Fruit fly (Drosophila melanogaster): ENCODE results near the gene CG5194.

The CG5194 gene

dm6 chr3L:8974478-8975477 is 34.9 kb downstream of the CG5194 start, which contains the start of the genes pix and Srp68 (continued):
- TF ChIP-seq Dref (GFP tag; IDR thresholded peaks at IDR 0.05) (peak; percentile 61), CG4282 (GFP tag; optimal IDR thresholded peaks at IDR 0.05) (no peak), pnt (GFP tag; optimal IDR thresholded peaks at IDR 0.05) (no peak), MESR4 (GFP tag; optimal IDR thresholded peaks at IDR 0.05) (peak; percentile 93), CG5245 (GFP tag; optimal IDR thresholded peaks at IDR 0.05) (peak; percentile 18), Neu2 (GFP tag; optimal IDR thresholded peaks at IDR 0.05; ENCODE audit: borderline replicate concordance) (no peak), sd (tag; optimal IDR thresholded peaks at IDR 0.05) (no peak), zfh2 (GFP tag; optimal IDR thresholded peaks at IDR 0.05) (peak; percentile 55), CG8388 (GFP tag; optimal IDR thresholded peaks at IDR 0.05) (no peak), CG4404 (GFP tag; IDR thresholded peaks at IDR 0.05) (peak; percentile 64), dimm (GFP tag; IDR thresholded peaks at IDR 0.05) (no peak), CG7556 (GFP tag; optimal IDR thresholded peaks at IDR 0.05) (peak; percentile 45), jigr1 (GFP tag; IDR thresholded peaks at IDR 0.05) (no peak), Oaz (GFP tag; IDR thresholded peaks at IDR 0.05) (no peak), Atf-2 (GFP tag; optimal IDR thresholded peaks at IDR 0.05) (no peak), sr (GFP tag; IDR thresholded peaks at IDR 0.05) (no peak), CG3065 (GFP tag; optimal IDR thresholded peaks at IDR 0.05) (no peak), gcm2 (GFP tag; optimal IDR thresholded peaks at IDR 0.05) (no peak), CG10979 (tag; optimal IDR thresholded peaks at IDR 0.05) (peak; percentile 42), pros (GFP tag; optimal IDR thresholded peaks at IDR 0.05) (no peak), CG17385 (GFP tag; optimal IDR thresholded peaks at IDR 0.05) (peak; percentile 48), CG12769 (tag; optimal IDR thresholded peaks at IDR 0.05) (no peak), Mrtf (GFP tag; IDR thresholded peaks at IDR 0.05) (no peak), Adf1 (GFP tag; IDR thresholded peaks at IDR 0.05) (no peak), CG8089 (GFP tag; optimal IDR thresholded peaks at IDR 0.05) (peak; percentile 19), CG6689 (GFP tag; IDR thresholded peaks at IDR 0.05) (no peak), vnd (GFP tag; IDR thresholded peaks at IDR 0.05; ENCODE audit: partially characterized antibody) (peak; percentile 87), Nf-YC (tag; optimal IDR thresholded peaks at IDR 0.05) (peak; percentile 73), onecut (GFP tag; IDR thresholded peaks at IDR 0.05) (0 out of 2 replicates have a peak, but pooled peaks have one; percentile 17), CG9876 (GFP tag; optimal IDR thresholded peaks at IDR 0.05) (no peak), tin (GFP tag; optimal IDR thresholded peaks at IDR 0.05) (peak; percentile 57), CG34422 (GFP tag; IDR thresholded peaks at IDR 0.05) (no peak; the same call in 1 of the 3 replicates), CG11723 (GFP tag; optimal IDR thresholded peaks at IDR 0.05) (no peak), Hey (tag; optimal IDR thresholded peaks at IDR 0.05) (no peak), CG16813 (GFP tag; IDR thresholded peaks at IDR 0.05; ENCODE audit: partially characterized antibody) (peak; percentile 88), nmo (GFP tag; optimal IDR thresholded peaks at IDR 0.05) (peak; percentile 87), NK7.1 (GFP tag; optimal IDR thresholded peaks at IDR 0.05) (no peak), eve (GFP tag; optimal IDR thresholded peaks at IDR 0.05) (no peak), Camta (GFP tag; optimal IDR thresholded peaks at IDR 0.05) (no peak), cg (GFP tag; optimal IDR thresholded peaks at IDR 0.05) (no peak), CTCF (GFP tag; optimal IDR thresholded peaks at IDR 0.05) (no peak), da (GFP tag; optimal IDR thresholded peaks at IDR 0.05) (no peak), CG33557 (GFP tag; optimal IDR thresholded peaks at IDR 0.05) (peak; percentile 75), CG5953 (GFP tag; IDR thresholded peaks at IDR 0.05) (no peak), bigmax (GFP tag; optimal IDR thresholded peaks at IDR 0.05) (peak; percentile 97), CG15479 (GFP tag; optimal IDR thresholded peaks at IDR 0.05) (no peak), Asciz (GFP tag; optimal IDR thresholded peaks at IDR 0.05) (no peak), CG2116 (GFP tag; optimal IDR thresholded peaks at IDR 0.05) (peak; percentile 92), pho (GFP tag; optimal IDR thresholded peaks at IDR 0.05) (peak; percentile 54), ind (GFP tag; optimal IDR thresholded peaks at IDR 0.05) (peak; percentile 67)

Data from whole organism, embryonic.